Fruit fly (Drosophila melanogaster): ENCODE data around the gene CG9782.

Gene CG9782

dm6 chrX:16655724-16656235 is 34.4 kb upstream of the CG9782 start (continued):
- peak; percentile 28; the same call in 1 of the 2 replicates for TF ChIP-seq CG15336 (GFP tag; IDR thresholded peaks at IDR 0.05)
- no peak for TF ChIP-seq Sox15 (GFP tag; optimal IDR thresholded peaks at IDR 0.05)
- no peak for TF ChIP-seq CG3032 (tag; optimal IDR thresholded peaks at IDR 0.05)

- TF ChIP-seq cyc (GFP tag; optimal IDR thresholded peaks at IDR 0.05), result no peak
- no peak for TF ChIP-seq Ets21C (GFP tag; optimal IDR thresholded peaks at IDR 0.05)
- no peak for TF ChIP-seq CG9139 (GFP tag; optimal IDR thresholded peaks at IDR 0.05)
- TF ChIP-seq CG16779 (tag; optimal IDR thresholded peaks at IDR 0.05), result no peak
- peak; percentile 86 for TF ChIP-seq fkh (GFP tag; optimal IDR thresholded peaks at IDR 0.05)
- no peak for TF ChIP-seq Hr38 (GFP tag; optimal IDR thresholded peaks at IDR 0.05)
- no peak for TF ChIP-seq CG8119 (GFP tag; IDR thresholded peaks at IDR 0.05)
- peak; percentile 7 for TF ChIP-seq Sox14 (GFP tag; optimal IDR thresholded peaks at IDR 0.05)
- TF ChIP-seq CG10631 (GFP tag; optimal IDR thresholded peaks at IDR 0.05), result no peak
Observed at dm6 chrX:16654931-16655409, 33.6 kb upstream of the CG9782 start, which contains the start of the genes Nemp and r. Gene Nemp (minus strand): TSS chrX:16655015. Gene r (plus strand): TSS chrX:16655359.

dm6 chrX:16651625-16652024 is 30.2 kb upstream of the CG9782 start:
- TF ChIP-seq CG16779 (tag; optimal IDR thresholded peaks at IDR 0.05) (no peak), vri (GFP tag; optimal IDR thresholded peaks at IDR 0.05) (no peak), Eip78C (GFP tag) (peak; percentile 16), svp (GFP tag) (peak; percentile 98), CG7368 (GFP tag; optimal IDR thresholded peaks at IDR 0.05) (no peak), CG15336 (GFP tag; IDR thresholded peaks at IDR 0.05) (no peak), topi (GFP tag; optimal IDR thresholded peaks at IDR 0.05) (no peak), CG9139 (GFP tag; optimal IDR thresholded peaks at IDR 0.05) (no peak), CG1621 (tag; optimal IDR thresholded peaks at IDR 0.05) (no peak), CG6163 (GFP tag; IDR thresholded peaks at IDR 0.05) (no peak), eg (GFP tag; IDR thresholded peaks at IDR 0.05) (no peak)

- TF ChIP-seq CG3919 (GFP tag; optimal IDR thresholded peaks at IDR 0.05) (peak; percentile 0), pdm3 (GFP tag; optimal IDR thresholded peaks at IDR 0.05) (no peak), fkh (GFP tag; optimal IDR thresholded peaks at IDR 0.05) (no peak), CG1621 (tag; optimal IDR thresholded peaks at IDR 0.05) (peak; percentile 95), achi (GFP tag; optimal IDR thresholded peaks at IDR 0.05) (peak; percentile 60), CG9139 (GFP tag; optimal IDR thresholded peaks at IDR 0.05) (no peak), CG8319 (GFP tag; optimal IDR thresholded peaks at IDR 0.05) (no peak), eg (GFP tag; IDR thresholded peaks at IDR 0.05) (no peak), Ets21C (GFP tag; optimal IDR thresholded peaks at IDR 0.05) (no peak)
Observed at dm6 chrX:16651098-16651497, 29.7 kb upstream of the CG9782 start, which contains the start of the genes CG32573 and CG42512. Gene CG32573 (plus strand): TSS chrX:16651376. Gene CG42512 (plus strand): TSS chrX:16651376.

dm6 chrX:16650078-16651063 is 29.0 kb upstream of the CG9782 start:
- TF ChIP-seq CG11294 (GFP tag; IDR thresholded peaks at IDR 0.05), result no peak; the same call in 1 of the 2 replicates
- TF ChIP-seq fd59A (GFP tag; optimal IDR thresholded peaks at IDR 0.05), result no peak
- TF ChIP-seq Hr4 (GFP tag; optimal IDR thresholded peaks at IDR 0.05), result peak; percentile 85
- TF ChIP-seq Ets96B (tag; optimal IDR thresholded peaks at IDR 0.05), result no peak
- TF ChIP-seq net (GFP tag; optimal IDR thresholded peaks at IDR 0.05), result peak; percentile 41
- TF ChIP-seq CG7368 (GFP tag; optimal IDR thresholded peaks at IDR 0.05), result no peak
- peak; percentile 13 for TF ChIP-seq Sox14 (GFP tag; optimal IDR thresholded peaks at IDR 0.05)
- no peak for TF ChIP-seq CG11902 (GFP tag; optimal IDR thresholded peaks at IDR 0.05)
- TF ChIP-seq topi (GFP tag; optimal IDR thresholded peaks at IDR 0.05), result peak; percentile 36
- peak; percentile 48 for TF ChIP-seq CG16779 (tag; optimal IDR thresholded peaks at IDR 0.05)
- no peak for TF ChIP-seq OdsH (GFP tag; optimal IDR thresholded peaks at IDR 0.05)
- no peak for TF ChIP-seq CG6276 (GFP tag; optimal IDR thresholded peaks at IDR 0.05)
- TF ChIP-seq svp (GFP tag), result peak; percentile 82
- no peak for TF ChIP-seq CG8632 (GFP tag; optimal IDR thresholded peaks at IDR 0.05)
- peak; percentile 82 for TF ChIP-seq fkh (GFP tag; optimal IDR thresholded peaks at IDR 0.05)
- no peak for TF ChIP-seq Hr38 (GFP tag; optimal IDR thresholded peaks at IDR 0.05)
- peak; percentile 91 for TF ChIP-seq Eip78C (GFP tag)
- TF ChIP-seq salr (GFP tag; optimal IDR thresholded peaks at IDR 0.05), result no peak
- TF ChIP-seq CG8119 (GFP tag; IDR thresholded peaks at IDR 0.05), result no peak
- no peak for TF ChIP-seq CG1621 (tag; optimal IDR thresholded peaks at IDR 0.05)
- TF ChIP-seq Sox102F (GFP tag; optimal IDR thresholded peaks at IDR 0.05), result no peak
- TF ChIP-seq CG6792 (GFP tag; optimal IDR thresholded peaks at IDR 0.05), result no peak
- TF ChIP-seq CG11762 (GFP tag; optimal IDR thresholded peaks at IDR 0.05; ENCODE audit: insufficient read depth), result no peak
- TF ChIP-seq Eip93F (GFP tag; optimal IDR thresholded peaks at IDR 0.05), result peak; percentile 27
- no peak for TF ChIP-seq Ets21C (GFP tag; optimal IDR thresholded peaks at IDR 0.05)
- TF ChIP-seq CG6163 (GFP tag; IDR thresholded peaks at IDR 0.05), result no peak
- TF ChIP-seq eg (GFP tag; IDR thresholded peaks at IDR 0.05), result 0 out of 3 replicates have a peak, but pooled peaks have one; percentile 27
- TF ChIP-seq CG3919 (GFP tag; optimal IDR thresholded peaks at IDR 0.05), result no peak
- peak; percentile 44; the same call in 1 of the 2 replicates for TF ChIP-seq CG15336 (GFP tag; IDR thresholded peaks at IDR 0.05)

All from whole organism, prepupa.